Worm (Caenorhabditis elegans): Measurements from ENCODE around the gene gei-15.

DNA sequence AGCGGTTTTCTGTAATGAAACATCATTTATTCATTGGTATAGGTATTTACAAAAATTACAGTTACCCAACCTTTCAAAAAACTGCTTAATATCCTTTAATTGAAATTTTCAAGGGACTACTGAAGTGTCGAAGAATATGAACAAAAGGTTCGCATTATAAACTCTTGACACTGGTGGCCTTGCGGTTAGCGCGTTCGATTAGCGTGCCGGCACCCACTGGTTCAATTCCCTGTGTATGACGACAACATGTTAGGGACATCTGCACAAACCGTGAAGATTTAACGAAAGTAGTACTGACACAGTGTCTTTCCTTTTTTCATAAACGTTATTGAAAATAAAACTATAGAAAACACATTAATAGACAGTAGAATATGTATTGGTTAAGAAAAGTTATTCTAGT, 44.6 kb upstream of the gei-15 start:
- TF ChIP-seq nhr-237 (tag; optimal IDR thresholded peaks at IDR 0.05) (no peak), ztf-4 (tag; optimal IDR thresholded peaks at IDR 0.05) (no peak), fos-1 (tag; optimal IDR thresholded peaks at IDR 0.05) (no peak)
